Worm (Caenorhabditis elegans): ENCODE measurements around the gene F37A4.6.

F37A4.6 gene

ce11 chrIII:6736566-6736965 is 31.0 kb downstream of the F37A4.6 start, which contains the start of gene Y102E9.6:
Gene Y102E9.6, minus strand, starts transcription at chrIII:6736666.
- TF ChIP-seq hmbx-1 (tag; optimal IDR thresholded peaks at IDR 0.05) (no peak), scrt-1 (GFP tag; IDR thresholded peaks at IDR 0.05) (no peak)

ce11 chrIII:6736971-6737370 is 31.4 kb downstream of the F37A4.6 start, which contains the start of gene K07E12.2:
Gene K07E12.2, plus strand, starts transcription at chrIII:6737271.
- TF ChIP-seq B0310.2 (tag; optimal IDR thresholded peaks at IDR 0.05), result no peak
- no peak for TF ChIP-seq tra-4 (tag; optimal IDR thresholded peaks at IDR 0.05)
- TF ChIP-seq scrt-1 (GFP tag; IDR thresholded peaks at IDR 0.05), result no peak
- TF ChIP-seq aly-1 (tag; optimal IDR thresholded peaks at IDR 0.05), result no peak
- TF ChIP-seq sea-1 (GFP tag; conservative IDR thresholded peaks at IDR 0.05), result no peak
- no peak for TF ChIP-seq tbx-11 (GFP tag; IDR thresholded peaks at IDR 0.05)
- no peak for TF ChIP-seq hmg-4 (GFP tag; optimal IDR thresholded peaks at IDR 0.05)
- no peak for TF ChIP-seq ceh-36 (tag; optimal IDR thresholded peaks at IDR 0.05)
- TF ChIP-seq ama-1 (optimal IDR thresholded peaks at IDR 0.05), result no peak
- no peak for TF ChIP-seq hnd-1 (tag; optimal IDR thresholded peaks at IDR 0.05)
- TF ChIP-seq ceh-13 (GFP tag; optimal IDR thresholded peaks at IDR 0.05), result no peak
- no peak for TF ChIP-seq ets-7 (tag; optimal IDR thresholded peaks at IDR 0.05)
- no peak for TF ChIP-seq hmbx-1 (tag; optimal IDR thresholded peaks at IDR 0.05)
- no peak for TF ChIP-seq F13C5.2 (tag; optimal IDR thresholded peaks at IDR 0.05)
- TF ChIP-seq flt-1 (GFP tag; IDR thresholded peaks at IDR 0.05), result no peak
- no peak for TF ChIP-seq pes-1 (GFP tag; IDR thresholded peaks at IDR 0.05)
- no peak for TF ChIP-seq tbx-37 (GFP tag; conservative IDR thresholded peaks at IDR 0.05)

- TF ChIP-seq flt-1 (GFP tag; IDR thresholded peaks at IDR 0.05) (no peak), sea-1 (GFP tag; conservative IDR thresholded peaks at IDR 0.05) (no peak), hnd-1 (tag; optimal IDR thresholded peaks at IDR 0.05) (no peak), ets-7 (tag; optimal IDR thresholded peaks at IDR 0.05) (no peak), tbx-11 (GFP tag; IDR thresholded peaks at IDR 0.05) (no peak), F13C5.2 (tag; optimal IDR thresholded peaks at IDR 0.05) (no peak), tra-4 (tag; optimal IDR thresholded peaks at IDR 0.05) (no peak), ama-1 (optimal IDR thresholded peaks at IDR 0.05) (no peak), hmbx-1 (tag; optimal IDR thresholded peaks at IDR 0.05) (no peak), B0310.2 (tag; optimal IDR thresholded peaks at IDR 0.05) (no peak)
Measured at ce11 chrIII:6740072-6740471, 34.5 kb downstream of the F37A4.6 start.

ce11 chrIII:6742597-6742996 is 37.0 kb downstream of the F37A4.6 start:
- no peak for TF ChIP-seq scrt-1 (GFP tag; IDR thresholded peaks at IDR 0.05)
- TF ChIP-seq B0310.2 (tag; optimal IDR thresholded peaks at IDR 0.05), result no peak
- TF ChIP-seq hmbx-1 (tag; optimal IDR thresholded peaks at IDR 0.05), result no peak
- no peak for TF ChIP-seq tbx-11 (GFP tag; IDR thresholded peaks at IDR 0.05)
- no peak for TF ChIP-seq ama-1 (optimal IDR thresholded peaks at IDR 0.05)
- no peak for TF ChIP-seq tra-4 (tag; optimal IDR thresholded peaks at IDR 0.05)
- TF ChIP-seq aly-1 (tag; optimal IDR thresholded peaks at IDR 0.05), result no peak
- no peak for TF ChIP-seq ceh-13 (GFP tag; optimal IDR thresholded peaks at IDR 0.05)
- TF ChIP-seq hnd-1 (tag; optimal IDR thresholded peaks at IDR 0.05), result no peak
- no peak for TF ChIP-seq ets-7 (tag; optimal IDR thresholded peaks at IDR 0.05)
- no peak for TF ChIP-seq flt-1 (GFP tag; IDR thresholded peaks at IDR 0.05)
- no peak for TF ChIP-seq hmg-4 (GFP tag; optimal IDR thresholded peaks at IDR 0.05)
- no peak for TF ChIP-seq tbx-37 (GFP tag; conservative IDR thresholded peaks at IDR 0.05)
- TF ChIP-seq pes-1 (GFP tag; IDR thresholded peaks at IDR 0.05), result no peak
- TF ChIP-seq sea-1 (GFP tag; conservative IDR thresholded peaks at IDR 0.05), result no peak
- no peak for TF ChIP-seq ceh-36 (tag; optimal IDR thresholded peaks at IDR 0.05)

ce11 chrIII:6746008-6746407 is 40.4 kb downstream of the F37A4.6 start, which contains the start of gene dig-1:
Gene dig-1, plus strand, starts transcription at chrIII:6746308.
- no peak for TF ChIP-seq ceh-13 (GFP tag; optimal IDR thresholded peaks at IDR 0.05)
- no peak for TF ChIP-seq sea-1 (GFP tag; conservative IDR thresholded peaks at IDR 0.05)
- TF ChIP-seq B0310.2 (tag; optimal IDR thresholded peaks at IDR 0.05), result no peak
- no peak for TF ChIP-seq hnd-1 (tag; optimal IDR thresholded peaks at IDR 0.05)
- TF ChIP-seq ceh-36 (tag; optimal IDR thresholded peaks at IDR 0.05), result no peak
- no peak for TF ChIP-seq tra-4 (tag; optimal IDR thresholded peaks at IDR 0.05)
- no peak for TF ChIP-seq pes-1 (GFP tag; IDR thresholded peaks at IDR 0.05)
- no peak for TF ChIP-seq aly-1 (tag; optimal IDR thresholded peaks at IDR 0.05)
- no peak for TF ChIP-seq ama-1 (optimal IDR thresholded peaks at IDR 0.05)
- TF ChIP-seq flt-1 (GFP tag; IDR thresholded peaks at IDR 0.05), result no peak
- no peak for TF ChIP-seq F13C5.2 (tag; optimal IDR thresholded peaks at IDR 0.05)

- TF ChIP-seq F13C5.2 (tag; optimal IDR thresholded peaks at IDR 0.05) (no peak), tra-4 (tag; optimal IDR thresholded peaks at IDR 0.05) (no peak), hnd-1 (tag; optimal IDR thresholded peaks at IDR 0.05) (no peak), tbx-37 (GFP tag; conservative IDR thresholded peaks at IDR 0.05) (no peak), hmg-4 (GFP tag; optimal IDR thresholded peaks at IDR 0.05) (no peak), hmbx-1 (tag; optimal IDR thresholded peaks at IDR 0.05) (no peak), ceh-13 (GFP tag; optimal IDR thresholded peaks at IDR 0.05) (no peak), scrt-1 (GFP tag; IDR thresholded peaks at IDR 0.05) (no peak), pes-1 (GFP tag; IDR thresholded peaks at IDR 0.05) (no peak), ama-1 (optimal IDR thresholded peaks at IDR 0.05) (no peak)
Measured at ce11 chrIII:6746668-6747067, 41.1 kb downstream of the F37A4.6 start.

ce11 chrIII:6752612-6753011 is 47.0 kb downstream of the F37A4.6 start:
- TF ChIP-seq ets-7 (tag; optimal IDR thresholded peaks at IDR 0.05) (no peak), aly-1 (tag; optimal IDR thresholded peaks at IDR 0.05) (no peak), hmg-4 (GFP tag; optimal IDR thresholded peaks at IDR 0.05) (no peak), tra-4 (tag; optimal IDR thresholded peaks at IDR 0.05) (no peak), ama-1 (optimal IDR thresholded peaks at IDR 0.05) (no peak)

- TF ChIP-seq aly-1 (tag; optimal IDR thresholded peaks at IDR 0.05) (no peak), ceh-36 (tag; optimal IDR thresholded peaks at IDR 0.05) (no peak), B0310.2 (tag; optimal IDR thresholded peaks at IDR 0.05) (no peak), tbx-11 (GFP tag; IDR thresholded peaks at IDR 0.05) (no peak)
Measured at ce11 chrIII:6756769-6757168, 51.2 kb downstream of the F37A4.6 start.
